Worm (Caenorhabditis elegans): ENCODE data around the gene lido-11.

lido-11 gene

DNA sequence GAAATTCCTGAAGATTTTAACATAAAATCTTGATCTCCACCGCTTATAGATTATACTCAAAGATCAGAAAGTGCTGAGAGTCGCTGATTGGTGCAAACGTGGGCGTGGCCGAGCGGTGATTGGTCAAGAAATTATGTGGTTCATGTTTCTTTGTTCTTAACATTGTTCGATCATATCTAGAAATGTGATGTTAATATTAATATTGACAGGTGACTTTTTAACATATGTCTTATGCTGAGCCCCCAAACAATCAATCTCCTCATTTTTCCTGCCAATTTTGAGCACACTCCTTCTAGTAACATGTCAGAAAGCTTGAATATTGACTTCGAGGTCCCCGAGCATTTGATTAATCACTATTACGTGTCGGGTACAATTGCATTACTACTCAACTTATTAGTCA lies 40.3 kb downstream of the lido-11 start, which contains the start of gene sri-29:
TSS of gene sri-29 (plus strand) at position 301 of the 400 bp plus-strand sequence.
- no peak for TF ChIP-seq unc-98 (GFP tag; IDR thresholded peaks at IDR 0.05)

DNA sequence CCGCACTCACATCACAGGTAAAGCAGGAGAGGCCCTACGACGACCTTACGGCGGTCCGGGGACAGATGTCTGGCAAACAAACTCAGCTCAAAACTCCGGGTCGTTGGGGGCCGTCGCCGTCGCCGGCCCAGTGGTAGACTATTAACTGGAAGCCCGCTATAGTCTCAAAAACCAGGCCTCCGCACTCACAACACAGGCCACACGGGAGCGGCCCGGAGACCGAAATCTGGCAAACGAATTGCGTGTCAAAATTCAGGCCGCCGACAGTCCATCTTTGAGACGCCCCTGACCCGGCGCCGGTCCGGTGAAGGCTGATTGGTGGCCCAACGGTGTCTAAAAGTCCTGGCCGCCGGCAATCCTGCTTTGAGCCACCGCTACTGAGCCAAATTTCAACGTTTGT lies 41.7 kb downstream of the lido-11 start:
- no peak for TF ChIP-seq lsy-2 (tag; optimal IDR thresholded peaks at IDR 0.05)
- TF ChIP-seq C34B4.2 (tag; optimal IDR thresholded peaks at IDR 0.05), result no peak
- TF ChIP-seq unc-98 (GFP tag; IDR thresholded peaks at IDR 0.05), result no peak
- TF ChIP-seq jun-1 (tag; optimal IDR thresholded peaks at IDR 0.05), result no peak
- TF ChIP-seq ztf-11 (tag; optimal IDR thresholded peaks at IDR 0.05), result no peak
- TF ChIP-seq nhr-84 (tag; optimal IDR thresholded peaks at IDR 0.05), result no peak
- no peak for TF ChIP-seq efl-3 (GFP tag; optimal IDR thresholded peaks at IDR 0.05)

ce11 chrII:3045875-3046274 lies 42.1 kb downstream of the lido-11 start, which contains the start of gene sri-30:
Gene sri-30, plus strand, starts transcription at chrII:3046175.
- no peak for TF ChIP-seq sptf-1 (tag; optimal IDR thresholded peaks at IDR 0.05)
- TF ChIP-seq C16A3.4 (tag; optimal IDR thresholded peaks at IDR 0.05), result no peak
- no peak for TF ChIP-seq C04F5.9 (tag; optimal IDR thresholded peaks at IDR 0.05)
- no peak for TF ChIP-seq nhr-47 (tag; optimal IDR thresholded peaks at IDR 0.05)
- no peak for TF ChIP-seq efl-3 (GFP tag; optimal IDR thresholded peaks at IDR 0.05)
- TF ChIP-seq nhr-71 (tag; optimal IDR thresholded peaks at IDR 0.05), result no peak
- TF ChIP-seq pax-3 (tag; optimal IDR thresholded peaks at IDR 0.05), result no peak
- no peak for TF ChIP-seq nhr-76 (tag; optimal IDR thresholded peaks at IDR 0.05)
- TF ChIP-seq hlh-17 (GFP tag; optimal IDR thresholded peaks at IDR 0.05; ENCODE audit: borderline replicate concordance), result no peak

ce11 chrII:3048378-3048777 lies 44.6 kb downstream of the lido-11 start, which contains the start of gene sri-28:
Gene sri-28, plus strand, starts transcription at chrII:3048678.
- TF ChIP-seq lin-13 (GFP tag; optimal IDR thresholded peaks at IDR 0.05) (no peak), alr-1 (tag; optimal IDR thresholded peaks at IDR 0.05; ENCODE audit: borderline replicate concordance) (no peak), sup-37 (GFP tag; optimal IDR thresholded peaks at IDR 0.05) (no peak), nhr-11 (tag; optimal IDR thresholded peaks at IDR 0.05) (no peak), zip-4 (GFP tag; optimal IDR thresholded peaks at IDR 0.05) (no peak)

ce11 chrII:3048989-3049388 lies 45.2 kb downstream of the lido-11 start:
- TF ChIP-seq efl-1 (optimal IDR thresholded peaks at IDR 0.05) (no peak), efl-1 (GFP tag; optimal IDR thresholded peaks at IDR 0.05 in 1 of 2) (no peak), mab-9 (GFP tag; IDR thresholded peaks at IDR 0.05) (no peak), lin-15B (tag; optimal IDR thresholded peaks at IDR 0.05) (no peak), zip-4 (GFP tag; optimal IDR thresholded peaks at IDR 0.05) (no peak), nhr-77 (tag; optimal IDR thresholded peaks at IDR 0.05) (no peak), skn-1 (tag; optimal IDR thresholded peaks at IDR 0.05) (no peak), Y116A8C.19 (tag; optimal IDR thresholded peaks at IDR 0.05; ENCODE audit: borderline replicate concordance) (no peak), C04F5.9 (tag; optimal IDR thresholded peaks at IDR 0.05) (no peak)

- TF ChIP-seq ces-1 (GFP tag; optimal IDR thresholded peaks at IDR 0.05), result no peak
- TF ChIP-seq swsn-7 (tag; optimal IDR thresholded peaks at IDR 0.05), result no peak
- no peak for TF ChIP-seq irx-1 (tag; optimal IDR thresholded peaks at IDR 0.05)
- no peak for TF ChIP-seq pqm-1 (tag; optimal IDR thresholded peaks at IDR 0.05)
- no peak for TF ChIP-seq lin-15B (tag; optimal IDR thresholded peaks at IDR 0.05)
- no peak for TF ChIP-seq nhr-90 (tag; optimal IDR thresholded peaks at IDR 0.05; ENCODE audit: poor library complexity)
- no peak for TF ChIP-seq isw-1 (GFP tag; IDR thresholded peaks at IDR 0.05)
These were observed 46.9 kb downstream of the lido-11 start, which contains the start of gene sri-31 for ce11 chrII:3050703-3051102. Gene sri-31, plus strand, starts transcription at chrII:3051003.

Data from whole organism, L1 larva.